Worm (Caenorhabditis elegans) whole organism, L1 larva: ENCODE data around the gene kqt-1.

Experiments
- C04F5.9 ChIP-seq: sonication (generic microtip); optimal IDR thresholded peaks from 2 replicates; lab custom pipeline; 2016; ENCODE audit warnings: missing genetic modification characterization, missing compliant biosample characterization
- C16A3.4 ChIP-seq: fragments of 150-350 bp; optimal IDR thresholded peaks from 2 replicates; lab custom pipeline; 2014; ENCODE audit warnings: missing biosample characterization, missing genetic modification characterization
- alr-1 ChIP-seq: fragments of 200-800 bp; sonication (Bioruptor generic); optimal IDR thresholded peaks from 2 replicates; lab custom pipeline; 2018; ENCODE audit warnings: borderline replicate concordance, mild to moderate bottlenecking, missing genetic modification characterization, missing compliant biosample characterization
- aly-2 ChIP-seq: fragments of 150-350 bp; optimal IDR thresholded peaks from 2 replicates; lab custom pipeline; 2014; ENCODE audit warnings: missing biosample characterization, missing genetic modification characterization
- ama-1 ChIP-seq: fragments of 150-350 bp; optimal IDR thresholded peaks from 2 replicates; lab custom pipeline; 2014
- blmp-1 ChIP-seq: fragments of 150-350 bp; optimal IDR thresholded peaks from 2 replicates; lab custom pipeline; 2014; ENCODE audit warnings: missing biosample characterization, missing genetic modification characterization
- ceh-88 ChIP-seq: fragments of 200-800 bp; sonication (Bioruptor generic); IDR thresholded peaks from 2 replicates; pipeline ENCODE4 v1.3.6; 2022; ENCODE audit warnings: missing genetic modification characterization, missing compliant biosample characterization
- ceh-90 ChIP-seq: sonication (generic microtip); optimal IDR thresholded peaks from 2 replicates; lab custom pipeline; 2016; ENCODE audit warnings: missing genetic modification characterization, missing compliant biosample characterization
- efl-1 ChIP-seq, 4 experiments: fragments of 150-350 bp; optimal IDR thresholded peaks in 3 of 4; peaks in 1 of 4; 1 replicate in 1 of 4; 2 replicates in 3 of 4; lab custom pipeline; 2014; ENCODE audit warnings: missing biosample characterization in 2 of 4, missing genetic modification characterization in 2 of 4, missing genetic modification reagents in 2 of 4
- egl-13 ChIP-seq: sonication (generic microtip); optimal IDR thresholded peaks from 2 replicates; lab custom pipeline; 2016; ENCODE audit warnings: missing genotype, missing genetic modification reagents, missing genetic modification characterization, missing compliant biosample characterization
- egl-27 ChIP-seq, 2 experiments: fragments of 150-350 bp in 1 of 2; sonication (generic microtip); optimal IDR thresholded peaks; 3 replicates each; lab custom pipeline; 2017 to 2018; ENCODE audit warnings: missing biosample characterization in 2 of 2, missing genetic modification characterization in 2 of 2, missing genetic modification reagents in 2 of 2
- fkh-10 ChIP-seq: sonication (generic microtip); optimal IDR thresholded peaks from 2 replicates; lab custom pipeline; 2017; ENCODE audit warnings: missing biosample characterization, missing genetic modification reagents, missing genetic modification characterization
- fkh-4 ChIP-seq: sonication (generic microtip); optimal IDR thresholded peaks from 2 replicates; lab custom pipeline; 2016; ENCODE audit warnings: missing compliant biosample characterization, missing genetic modification characterization, borderline replicate concordance
- fkh-8 ChIP-seq: sonication (generic microtip); optimal IDR thresholded peaks from 2 replicates; lab custom pipeline; 2016; ENCODE audit warnings: mild to moderate bottlenecking, missing genetic modification characterization, missing compliant biosample characterization
- fos-1 ChIP-seq: fragments of 150-350 bp; optimal IDR thresholded peaks from 2 replicates; lab custom pipeline; 2014; ENCODE audit warnings: missing biosample characterization, missing genetic modification characterization
- hlh-4 ChIP-seq: sonication (generic microtip); optimal IDR thresholded peaks from 2 replicates; lab custom pipeline; 2016; ENCODE audit warnings: mild to moderate bottlenecking, missing genetic modification characterization, missing compliant biosample characterization
- irx-1 ChIP-seq: sonication (generic microtip); optimal IDR thresholded peaks from 2 replicates; lab custom pipeline; 2016; ENCODE audit warnings: missing genetic modification characterization, missing compliant biosample characterization
- lin-14 ChIP-seq: fragments of 200-800 bp; sonication (Bioruptor generic); optimal IDR thresholded peaks from 2 replicates; lab custom pipeline; 2018; ENCODE audit warnings: mild to moderate bottlenecking, missing genetic modification characterization, moderate library complexity, missing compliant biosample characterization
- mdl-1 ChIP-seq, 2 experiments: fragments of 150-350 bp; optimal IDR thresholded peaks; 2 replicates each; lab custom pipeline; 2014 to 2017; ENCODE audit warnings: missing biosample characterization in 2 of 2, missing genetic modification characterization in 2 of 2, inconsistent platforms in 1 of 2
- mef-2 ChIP-seq: fragments of 150-350 bp; optimal IDR thresholded peaks from 2 replicates; lab custom pipeline; 2014; ENCODE audit warnings: missing biosample characterization, missing genetic modification characterization
- nhr-11 ChIP-seq: fragments of 150-350 bp; optimal IDR thresholded peaks from 2 replicates; lab custom pipeline; 2014; ENCODE audit warnings: missing biosample characterization, missing genetic modification characterization
- nhr-12 ChIP-seq: sonication (generic microtip); optimal IDR thresholded peaks from 2 replicates; lab custom pipeline; 2017; ENCODE audit warnings: missing biosample characterization, missing genetic modification characterization
- nhr-19 ChIP-seq: fragments of 200-800 bp; sonication (Bioruptor generic); conservative IDR thresholded peaks from 2 replicates; pipeline ENCODE4 v1.3.6; 2022; ENCODE audit warnings: missing genetic modification characterization, missing compliant biosample characterization
- nhr-20 ChIP-seq: sonication (generic microtip); optimal IDR thresholded peaks from 2 replicates; lab custom pipeline; 2016; ENCODE audit warnings: mild to moderate bottlenecking, missing genetic modification characterization, missing compliant biosample characterization
- nhr-237 ChIP-seq: fragments of 150-350 bp; optimal IDR thresholded peaks from 2 replicates; lab custom pipeline; 2014; ENCODE audit warnings: missing biosample characterization, missing genetic modification characterization
- nhr-71 ChIP-seq: sonication (generic microtip); optimal IDR thresholded peaks from 2 replicates; lab custom pipeline; 2016; ENCODE audit warnings: mild to moderate bottlenecking, missing genetic modification characterization, moderate library complexity, missing compliant biosample characterization
- pag-3 ChIP-seq: sonication (generic microtip); optimal IDR thresholded peaks from 2 replicates; lab custom pipeline; 2017; ENCODE audit warnings: missing genetic modification characterization, mild to moderate bottlenecking, missing compliant biosample characterization, antibody characterized with exemption, borderline replicate concordance; ENCODE audit not compliant: insufficient read depth
- pax-3 ChIP-seq: fragments of 200-800 bp; sonication (Bioruptor generic); optimal IDR thresholded peaks from 2 replicates; lab custom pipeline; 2018; ENCODE audit warnings: mild to moderate bottlenecking, missing genetic modification characterization, moderate library complexity, missing compliant biosample characterization
- rnt-1 ChIP-seq: sonication (generic microtip); optimal IDR thresholded peaks from 2 replicates; lab custom pipeline; 2016; ENCODE audit warnings: mild to moderate bottlenecking, missing genetic modification characterization, moderate library complexity, missing compliant biosample characterization
- skn-1 ChIP-seq: fragments of 150-350 bp; optimal IDR thresholded peaks from 2 replicates; lab custom pipeline; 2014; ENCODE audit warnings: missing biosample characterization, missing genetic modification characterization
- snu-23 ChIP-seq: sonication (generic microtip); optimal IDR thresholded peaks from 2 replicates; lab custom pipeline; 2016; ENCODE audit warnings: missing genetic modification characterization, missing compliant biosample characterization
- sox-4 ChIP-seq: sonication (generic microtip); optimal IDR thresholded peaks from 2 replicates; lab custom pipeline; 2016; ENCODE audit warnings: missing genetic modification characterization, missing compliant biosample characterization
- tbx-2 ChIP-seq: sonication (generic microtip); optimal IDR thresholded peaks from 2 replicates; lab custom pipeline; 2016; ENCODE audit warnings: missing genetic modification characterization, missing compliant biosample characterization
- unc-62 ChIP-seq: fragments of 150-350 bp; optimal IDR thresholded peaks from 2 replicates; lab custom pipeline; 2014; ENCODE audit warnings: missing biosample characterization, missing genetic modification reagents, missing genetic modification characterization
- vab-15 ChIP-seq: sonication (generic microtip); optimal IDR thresholded peaks from 2 replicates; lab custom pipeline; 2017; ENCODE audit warnings: missing genotype, mild to moderate bottlenecking, missing genetic modification characterization, missing compliant biosample characterization
- xbp-1 ChIP-seq: sonication (generic microtip); optimal IDR thresholded peaks from 2 replicates; lab custom pipeline; 2016; ENCODE audit warnings: missing genetic modification characterization, missing compliant biosample characterization
- zip-4 ChIP-seq: fragments of 200-800 bp; sonication (Bioruptor generic); optimal IDR thresholded peaks from 2 replicates; lab custom pipeline; 2018; ENCODE audit warnings: mild to moderate bottlenecking, missing genetic modification characterization, moderate library complexity, missing compliant biosample characterization
- ztf-11 ChIP-seq, 2 experiments: sonication (generic microtip); optimal IDR thresholded peaks; 2 replicates each; lab custom pipeline; 2016 to 2017; ENCODE audit warnings: missing genetic modification characterization in 2 of 2, missing biosample characterization in 1 of 2, missing compliant biosample characterization in 1 of 2
- ztf-4 ChIP-seq: fragments of 150-350 bp; optimal IDR thresholded peaks from 2 replicates; lab custom pipeline; 2014; ENCODE audit warnings: missing biosample characterization, missing genetic modification characterization

The kqt-1 gene

ce11 chrX:6618712-6619111 lies at the start of gene kqt-1:
Gene kqt-1, plus strand, starts transcription at chrX:6619012.
- TF ChIP-seq xbp-1 (tag; lab: Kevin White, UChicago) = no peak
- no peak for TF ChIP-seq ceh-88 (GFP tag; lab: Robert Waterston, UW)
- no peak for TF ChIP-seq tbx-2 (tag; lab: Kevin White, UChicago)
- no peak for TF ChIP-seq mdl-1 (tag; optimal IDR thresholded peaks at IDR 0.05; lab: Kevin White, UChicago)
- TF ChIP-seq efl-1 (optimal IDR thresholded peaks at IDR 0.05; lab: Kevin White, UChicago) = no peak
- TF ChIP-seq efl-1 (GFP tag; optimal IDR thresholded peaks at IDR 0.05 in 1 of 2; lab: Kevin White, UChicago) = no peak
- no peak for TF ChIP-seq fkh-8 (tag; lab: Kevin White, UChicago)
- TF ChIP-seq nhr-11 = no peak
- TF ChIP-seq nhr-12 (tag; lab: Kevin White, UChicago) = no peak
- no peak for TF ChIP-seq fos-1
- no peak for TF ChIP-seq sox-4 (tag; lab: Kevin White, UChicago)
- no peak for TF ChIP-seq blmp-1 (tag; lab: Kevin White, UChicago)
- TF ChIP-seq nhr-237 (tag; lab: Kevin White, UChicago) = no peak
- no peak for TF ChIP-seq alr-1
- TF ChIP-seq zip-4 (GFP tag; lab: Kevin White, UChicago) = no peak
- TF ChIP-seq ztf-11 (tag; optimal IDR thresholded peaks at IDR 0.05; lab: Kevin White, UChicago) = no peak

- no peak for TF ChIP-seq vab-15 (tag; lab: Kevin White, UChicago)
- no peak for TF ChIP-seq pax-3 (tag; lab: Kevin White, UChicago)
- TF ChIP-seq nhr-11 = no peak
- no peak for TF ChIP-seq ztf-4 (tag; lab: Kevin White, UChicago)
Observed at ce11 chrX:6569624-6570023, 49.2 kb upstream of the kqt-1 start, which contains the start of gene dop-3. Gene dop-3, minus strand, starts transcription at chrX:6569724.

DNA sequence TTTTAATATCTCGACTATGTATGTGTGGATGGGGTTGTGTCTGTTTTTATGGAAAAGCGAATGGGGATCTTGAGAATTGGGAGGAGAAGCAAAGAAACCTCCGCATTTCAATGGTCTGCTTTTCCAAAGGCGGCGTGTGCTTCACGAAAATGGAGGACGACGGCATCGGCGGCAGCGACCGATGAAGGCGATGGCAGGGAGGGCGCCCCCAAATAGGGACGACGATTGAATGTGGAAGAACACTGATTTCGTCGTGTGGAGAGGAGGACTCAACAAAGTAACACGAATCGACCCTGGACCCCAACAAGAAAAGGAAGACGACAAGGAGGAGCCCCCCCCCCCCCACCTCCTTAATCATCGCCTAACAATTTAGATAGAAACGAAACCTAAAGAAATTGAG lies 45.8 kb upstream of the kqt-1 start:
- TF ChIP-seq fkh-10 (GFP tag; lab: Kevin White, UChicago) = no peak
- TF ChIP-seq nhr-20 (tag; lab: Kevin White, UChicago) = no peak
- TF ChIP-seq rnt-1 (tag; lab: Kevin White, UChicago) = no peak
- TF ChIP-seq egl-27 (tag; optimal IDR thresholded peaks at IDR 0.05; lab: Kevin White, UChicago) = no peak
- TF ChIP-seq unc-62 (GFP tag; lab: Kevin White, UChicago) = no peak
- TF ChIP-seq snu-23 (GFP tag; lab: Kevin White, UChicago) = no peak
- TF ChIP-seq tbx-2 (tag; lab: Kevin White, UChicago) = no peak
- TF ChIP-seq egl-13 (tag; lab: Kevin White, UChicago) = no peak
- TF ChIP-seq irx-1 (tag; lab: Kevin White, UChicago) = no peak
- TF ChIP-seq hlh-4 (tag; lab: Kevin White, UChicago) = no peak
- TF ChIP-seq ztf-4 (tag; lab: Kevin White, UChicago) = no peak
- no peak for TF ChIP-seq ceh-90 (tag; lab: Kevin White, UChicago)
- TF ChIP-seq mdl-1 (tag; optimal IDR thresholded peaks at IDR 0.05; lab: Kevin White, UChicago) = no peak
- no peak for TF ChIP-seq ama-1 (lab: Kevin White, UChicago)
- no peak for TF ChIP-seq C04F5.9
- TF ChIP-seq mef-2 (tag; lab: Kevin White, UChicago) = no peak
- TF ChIP-seq aly-2 (tag; lab: Kevin White, UChicago) = no peak
- no peak for TF ChIP-seq C16A3.4 (tag; lab: Kevin White, UChicago)

DNA sequence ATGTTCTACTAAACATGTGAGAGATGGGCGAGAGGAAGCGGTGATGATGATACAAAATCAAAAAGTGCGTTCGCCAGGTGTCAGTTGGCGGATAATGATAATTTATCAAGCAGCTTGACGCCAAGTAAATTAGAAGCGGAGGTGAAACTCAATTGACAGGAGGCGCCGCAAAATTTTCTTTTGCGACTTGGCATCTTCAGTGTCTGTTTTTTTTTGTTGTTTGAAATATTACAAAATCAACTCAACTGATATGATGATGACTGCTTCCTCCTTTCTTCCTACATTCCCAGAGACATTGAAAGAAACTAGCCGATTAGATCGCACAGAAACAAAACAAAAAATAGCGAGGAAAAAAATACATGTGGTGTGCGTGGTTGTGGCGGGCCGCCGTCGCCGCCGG lies 42.8 kb upstream of the kqt-1 start:
- TF ChIP-seq skn-1 (tag; lab: Kevin White, UChicago) = no peak
- TF ChIP-seq lin-14 = peak; percentile 43
- TF ChIP-seq rnt-1 (tag; lab: Kevin White, UChicago) = peak; percentile 29
- no peak for TF ChIP-seq fkh-4 (tag; lab: Kevin White, UChicago)
- TF ChIP-seq pag-3 = peak; percentile 45
- no peak for TF ChIP-seq nhr-19 (GFP tag; lab: Robert Waterston, UW)
- TF ChIP-seq nhr-71 (tag; lab: Kevin White, UChicago) = peak; percentile 3
